Fruit fly (Drosophila melanogaster) whole organism, prepupa: Measurements from ENCODE around the gene Pif1.

Experiments used
- Blimp-1 ChIP-seq: fragments of 200-800 bp; sonication (Bioruptor generic); optimal IDR thresholded peaks from 3 replicates; lab custom pipeline; 2017; ENCODE audit warnings: missing biosample characterization, missing genetic modification characterization, mild to moderate bottlenecking, moderate library complexity, missing genetic modification reagents
- CG10669 ChIP-seq: fragments of 200-800 bp; sonication (Bioruptor generic); optimal IDR thresholded peaks from 3 replicates; lab custom pipeline; 2018; ENCODE audit warnings: missing biosample characterization, mild to moderate bottlenecking, missing genetic modification characterization, moderate library complexity
- CG11902 ChIP-seq: fragments of 200-800 bp; sonication (Bioruptor generic); optimal IDR thresholded peaks from 3 replicates; lab custom pipeline; 2016; ENCODE audit warnings: missing biosample characterization, missing genetic modification characterization
- CG15336 ChIP-seq: fragments of 200-800 bp; sonication (Bioruptor generic); IDR thresholded peaks from 2 replicates; pipeline ENCODE4 v1.3.6; 2022; ENCODE audit warnings: missing biosample characterization, missing genetic modification characterization
- CG1621 ChIP-seq: fragments of 200-800 bp; sonication (Bioruptor generic); optimal IDR thresholded peaks from 3 replicates; lab custom pipeline; 2018; ENCODE audit warnings: missing biosample characterization, mild to moderate bottlenecking, missing genetic modification characterization
- CG16779 ChIP-seq: fragments of 200-800 bp; sonication (Bioruptor generic); optimal IDR thresholded peaks from 3 replicates; lab custom pipeline; 2017; ENCODE audit warnings: missing biosample characterization, mild to moderate bottlenecking, missing genetic modification characterization
- CG3032 ChIP-seq: fragments of 200-800 bp; optimal IDR thresholded peaks from 2 replicates; lab custom pipeline; 2019; ENCODE audit warnings: missing biosample characterization, mild to moderate bottlenecking, missing genetic modification characterization, moderate library complexity
- CG31627 ChIP-seq: fragments of 200-800 bp; sonication (Bioruptor generic); optimal IDR thresholded peaks from 3 replicates; lab custom pipeline; 2016; ENCODE audit warnings: missing biosample characterization, missing genetic modification characterization
- CG32006 ChIP-seq: fragments of 200-800 bp; sonication (Bioruptor generic); optimal IDR thresholded peaks from 3 replicates; lab custom pipeline; 2017; ENCODE audit warnings: missing biosample characterization, mild to moderate bottlenecking, missing genetic modification characterization
- CG34406 ChIP-seq: fragments of 200-800 bp; sonication (Bioruptor generic); optimal IDR thresholded peaks from 3 replicates; lab custom pipeline; 2016; ENCODE audit warnings: missing biosample characterization, missing genetic modification characterization
- CG3919 ChIP-seq: fragments of 200-800 bp; sonication (Bioruptor generic); optimal IDR thresholded peaks from 3 replicates; lab custom pipeline; 2016; ENCODE audit warnings: missing biosample characterization, missing genetic modification characterization
- CG4318 ChIP-seq: fragments of 200-800 bp; sonication (Bioruptor generic); optimal IDR thresholded peaks from 3 replicates; lab custom pipeline; 2017; ENCODE audit warnings: missing biosample characterization, mild to moderate bottlenecking, missing genetic modification characterization
- CG6792 ChIP-seq: fragments of 200-800 bp; sonication (Bioruptor generic); optimal IDR thresholded peaks from 3 replicates; lab custom pipeline; 2016; ENCODE audit warnings: missing biosample characterization, missing genetic modification characterization
- CG6808 ChIP-seq: fragments of 200-800 bp; sonication (Bioruptor generic); optimal IDR thresholded peaks from 3 replicates; lab custom pipeline; 2017; ENCODE audit warnings: missing biosample characterization, missing genetic modification characterization, mild to moderate bottlenecking, moderate library complexity, missing genetic modification reagents
- CG6854 ChIP-seq: fragments of 200-800 bp; sonication (Bioruptor generic); optimal IDR thresholded peaks from 2 replicates; lab custom pipeline; 2017; ENCODE audit warnings: missing biosample characterization, mild to moderate bottlenecking, missing genetic modification characterization
- CG7368 ChIP-seq: fragments of 200-800 bp; sonication (Bioruptor generic); optimal IDR thresholded peaks from 3 replicates; lab custom pipeline; 2016; ENCODE audit warnings: missing biosample characterization, missing genetic modification characterization
- CG8632 ChIP-seq: fragments of 200-800 bp; sonication (Bioruptor generic); optimal IDR thresholded peaks from 3 replicates; lab custom pipeline; 2016; ENCODE audit warnings: missing biosample characterization, missing genetic modification characterization
- Eip78C ChIP-seq: fragments of 200-800 bp; sonication (Bioruptor generic); peaks from one replicate; lab custom pipeline; 2016; ENCODE audit warnings: missing biosample characterization, missing genetic modification characterization
- Eip93F ChIP-seq: fragments of 200-800 bp; sonication (Bioruptor generic); optimal IDR thresholded peaks from 2 replicates; lab custom pipeline; 2016; ENCODE audit warnings: missing biosample characterization, mild to moderate bottlenecking, missing genetic modification characterization
- Ets21C ChIP-seq: fragments of 200-800 bp; sonication (Bioruptor generic); optimal IDR thresholded peaks from 3 replicates; lab custom pipeline; 2016; ENCODE audit warnings: missing biosample characterization, missing genetic modification characterization
- Hr38 ChIP-seq: sonication (Bioruptor generic); optimal IDR thresholded peaks from 2 replicates; lab custom pipeline; 2016; ENCODE audit warnings: missing biosample characterization, missing genetic modification characterization
- Hr4 ChIP-seq: fragments of 200-800 bp; sonication (Bioruptor generic); optimal IDR thresholded peaks from 3 replicates; lab custom pipeline; 2016; ENCODE audit warnings: missing biosample characterization, missing genetic modification characterization
- Lpt ChIP-seq: fragments of 200-800 bp; sonication (Bioruptor generic); optimal IDR thresholded peaks from 3 replicates; lab custom pipeline; 2016; ENCODE audit warnings: missing biosample characterization, missing genetic modification characterization
- OdsH ChIP-seq: fragments of 200-800 bp; sonication (Bioruptor generic); optimal IDR thresholded peaks from 3 replicates; lab custom pipeline; 2016; ENCODE audit warnings: missing biosample characterization, missing genetic modification characterization
- Sox102F ChIP-seq: fragments of 200-800 bp; sonication (Bioruptor generic); optimal IDR thresholded peaks from 2 replicates; lab custom pipeline; 2016; ENCODE audit warnings: missing biosample characterization, mild to moderate bottlenecking, missing genetic modification characterization
- Sox14 ChIP-seq: fragments of 200-800 bp; sonication (Bioruptor generic); optimal IDR thresholded peaks from 3 replicates; lab custom pipeline; 2016; ENCODE audit warnings: missing biosample characterization, missing genetic modification characterization
- achi ChIP-seq: fragments of 200-800 bp; sonication (Bioruptor generic); optimal IDR thresholded peaks from 3 replicates; lab custom pipeline; 2016; ENCODE audit warnings: missing biosample characterization, missing genetic modification characterization
- acj6 ChIP-seq: fragments of 200-800 bp; sonication (Bioruptor generic); optimal IDR thresholded peaks from 3 replicates; lab custom pipeline; 2016; ENCODE audit warnings: missing biosample characterization, missing genetic modification characterization
- cyc ChIP-seq: fragments of 200-800 bp; sonication (Bioruptor generic); optimal IDR thresholded peaks from 3 replicates; lab custom pipeline; 2016; ENCODE audit warnings: missing biosample characterization, missing genetic modification characterization
- dac ChIP-seq: fragments of 200-800 bp; sonication (Bioruptor generic); optimal IDR thresholded peaks from 2 replicates; lab custom pipeline; 2017; ENCODE audit warnings: missing biosample characterization, mild to moderate bottlenecking, missing genetic modification characterization
- dsx ChIP-seq: fragments of 200-800 bp; optimal IDR thresholded peaks from 3 replicates; lab custom pipeline; 2019; ENCODE audit warnings: missing biosample characterization, mild to moderate bottlenecking, missing genetic modification characterization, moderate library complexity; ENCODE audit not compliant: poor library complexity, severe bottlenecking
- eg ChIP-seq: fragments of 200-800 bp; sonication (Bioruptor generic); IDR thresholded peaks from 3 replicates; pipeline ENCODE4 v1.3.6; 2022; ENCODE audit warnings: missing biosample characterization, missing genetic modification characterization
- esn ChIP-seq: fragments of 200-800 bp; sonication (Bioruptor generic); optimal IDR thresholded peaks from 2 replicates; lab custom pipeline; 2016; ENCODE audit warnings: missing biosample characterization, mild to moderate bottlenecking, missing genetic modification characterization, moderate library complexity
- fd85E ChIP-seq: fragments of 200-800 bp; sonication (Bioruptor generic); optimal IDR thresholded peaks from 3 replicates; lab custom pipeline; 2016; ENCODE audit warnings: missing biosample characterization, missing genetic modification characterization
- fkh ChIP-seq: fragments of 200-800 bp; sonication (Bioruptor generic); optimal IDR thresholded peaks from 3 replicates; lab custom pipeline; 2017; ENCODE audit warnings: missing biosample characterization, mild to moderate bottlenecking, missing genetic modification characterization, moderate library complexity
- lz ChIP-seq: fragments of 200-800 bp; sonication (Bioruptor generic); optimal IDR thresholded peaks from 3 replicates; lab custom pipeline; 2016; ENCODE audit warnings: missing biosample characterization, missing genetic modification characterization
- salr ChIP-seq, 2 experiments: fragments of 200-800 bp; sonication (Bioruptor generic); optimal IDR thresholded peaks; 3 replicates each; lab custom pipeline; 2016 to 2018; ENCODE audit warnings: missing biosample characterization in 2 of 2, missing genetic modification characterization in 2 of 2, mild to moderate bottlenecking in 1 of 2
- spab ChIP-seq: fragments of 200-800 bp; sonication (Bioruptor generic); optimal IDR thresholded peaks from 2 replicates; lab custom pipeline; 2017; ENCODE audit warnings: missing biosample characterization, mild to moderate bottlenecking, missing genetic modification characterization, missing genetic modification reagents
- ss ChIP-seq, 2 experiments: fragments of 200-800 bp; sonication (Bioruptor generic); optimal IDR thresholded peaks; 2 replicates in 1 of 2; 3 replicates in 1 of 2; lab custom pipeline; 2017 to 2018; ENCODE audit warnings: mild to moderate bottlenecking in 2 of 2, missing biosample characterization in 2 of 2, missing genetic modification characterization in 2 of 2, moderate library complexity in 1 of 2
- svp ChIP-seq: fragments of 200-800 bp; sonication (Bioruptor generic); peaks from one replicate; lab custom pipeline; 2016; ENCODE audit warnings: missing biosample characterization, missing genetic modification characterization
- topi ChIP-seq: fragments of 200-800 bp; sonication (Bioruptor generic); optimal IDR thresholded peaks from 3 replicates; lab custom pipeline; 2016; ENCODE audit warnings: missing biosample characterization, missing genetic modification characterization
- vri ChIP-seq: fragments of 200-800 bp; sonication (Bioruptor generic); optimal IDR thresholded peaks from 3 replicates; lab custom pipeline; 2016; ENCODE audit warnings: missing biosample characterization, mild to moderate bottlenecking, missing genetic modification characterization

The Pif1 gene

DNA sequence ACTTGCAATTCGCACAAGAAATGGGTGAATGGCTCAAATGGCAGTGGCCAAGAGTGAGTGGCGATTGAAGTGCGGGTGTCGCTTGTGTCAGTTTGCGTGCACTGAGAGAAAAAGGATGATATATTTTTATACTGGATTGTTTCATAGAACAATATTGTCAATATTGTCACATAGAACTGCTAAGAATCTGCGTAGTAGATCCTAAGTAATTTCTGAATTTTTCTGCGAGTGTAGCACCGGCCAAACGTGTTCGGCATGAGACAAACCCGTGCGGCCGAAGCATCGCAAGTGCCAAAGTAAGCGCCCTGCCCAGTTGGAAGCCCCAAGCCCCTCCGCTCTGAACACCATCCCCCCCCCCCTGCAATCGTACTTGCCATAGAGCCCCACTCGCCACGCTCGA, 29.5 kb downstream of the Pif1 start (continued):
- no peak for TF ChIP-seq fkh (GFP tag; lab: Kevin White, UChicago)
- TF ChIP-seq esn (GFP tag; lab: Kevin White, UChicago): peak; percentile 63
- TF ChIP-seq CG3919 (GFP tag; lab: Kevin White, UChicago): peak; percentile 25
- no peak for TF ChIP-seq Blimp-1 (GFP tag; lab: Kevin White, UChicago)
- TF ChIP-seq CG31627 (GFP tag; lab: Kevin White, UChicago): peak; percentile 41
- TF ChIP-seq topi (GFP tag; lab: Kevin White, UChicago): no peak
- TF ChIP-seq CG3032 (tag; lab: Kevin White, UChicago): peak; percentile 53
- TF ChIP-seq CG34406 (GFP tag; lab: Kevin White, UChicago): no peak
- TF ChIP-seq eg: peak; percentile 93
- peak; percentile 49 for TF ChIP-seq achi (GFP tag; lab: Kevin White, UChicago)
- peak; percentile 44 for TF ChIP-seq CG6808 (GFP tag; lab: Kevin White, UChicago)
- no peak for TF ChIP-seq CG11902 (GFP tag; lab: Kevin White, UChicago)
- peak; percentile 81 for TF ChIP-seq acj6 (GFP tag; lab: Kevin White, UChicago)
- TF ChIP-seq Ets21C (GFP tag; lab: Kevin White, UChicago): peak; percentile 30
- peak; percentile 33 for TF ChIP-seq CG4318 (GFP tag; lab: Kevin White, UChicago)
- TF ChIP-seq CG16779: no peak

- TF ChIP-seq CG16779 (no peak), CG15336 (GFP tag; lab: Robert Waterston, UW) (peak; percentile 28; the same call in 1 of the 2 replicates), CG32006 (GFP tag; lab: Kevin White, UChicago) (peak; percentile 19), Eip78C (GFP tag; lab: Kevin White, UChicago) (peak; percentile 13), dsx (GFP tag; lab: Kevin White, UChicago) (no peak), svp (peak; percentile 28)
- TF ChIP-seq, all 60 proteins: peak for 4
Observed at dm6 chr2L:3439502-3439901, 30.3 kb downstream of the Pif1 start.

DNA sequence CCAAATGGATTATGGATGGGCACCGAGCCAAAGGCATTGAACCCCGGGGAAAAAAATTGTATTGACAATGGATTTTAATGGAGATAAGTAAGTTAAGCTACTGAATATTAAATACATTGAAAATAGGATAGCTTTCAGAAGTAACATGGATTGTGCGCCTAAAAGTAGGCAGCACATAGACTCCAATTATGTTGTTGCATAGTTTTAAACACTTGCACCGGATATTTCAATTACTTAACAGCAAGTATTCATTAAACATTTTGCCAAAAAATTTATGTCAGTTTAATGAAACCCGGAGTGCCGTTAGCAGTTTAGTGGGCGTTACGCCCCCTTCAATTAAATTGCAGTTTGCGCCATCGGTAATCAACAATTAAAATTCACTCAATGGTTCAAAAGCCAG, 31.7 kb downstream of the Pif1 start:
- no peak for TF ChIP-seq Ets21C (GFP tag; lab: Kevin White, UChicago)
- TF ChIP-seq achi (GFP tag; lab: Kevin White, UChicago): no peak
- TF ChIP-seq CG7368 (GFP tag; lab: Kevin White, UChicago): no peak
- no peak for TF ChIP-seq CG1621
- TF ChIP-seq CG15336 (GFP tag; lab: Robert Waterston, UW): no peak
- TF ChIP-seq ss (GFP tag; optimal IDR thresholded peaks at IDR 0.05; lab: Kevin White, UChicago): no peak
- TF ChIP-seq Sox14: no peak

- TF ChIP-seq CG6792: peak; percentile 86
- TF ChIP-seq CG3032 (tag; lab: Kevin White, UChicago): peak; percentile 71
- peak; percentile 53 for TF ChIP-seq Eip93F (GFP tag; lab: Kevin White, UChicago)
- no peak for TF ChIP-seq Hr38 (GFP tag; lab: Kevin White, UChicago)
- TF ChIP-seq vri (GFP tag; lab: Kevin White, UChicago): peak; percentile 95
- no peak for TF ChIP-seq CG6854 (GFP tag; lab: Kevin White, UChicago)
- TF ChIP-seq CG8632: peak; percentile 66
- TF ChIP-seq CG10669 (GFP tag; lab: Kevin White, UChicago): peak; percentile 52
- TF ChIP-seq topi (GFP tag; lab: Kevin White, UChicago): peak; percentile 83
- peak; percentile 87 for TF ChIP-seq CG31627 (GFP tag; lab: Kevin White, UChicago)
- TF ChIP-seq CG11902 (GFP tag; lab: Kevin White, UChicago): peak; percentile 15
- peak; percentile 31 for TF ChIP-seq spab (GFP tag; lab: Kevin White, UChicago)
- peak; percentile 81 for TF ChIP-seq CG32006 (GFP tag; lab: Kevin White, UChicago)
- peak; percentile 75 for TF ChIP-seq cyc
- TF ChIP-seq fd85E (GFP tag; lab: Kevin White, UChicago): peak; percentile 11
- peak; percentile 57 for TF ChIP-seq CG4318 (GFP tag; lab: Kevin White, UChicago)
- peak; percentile 66 for TF ChIP-seq Blimp-1 (GFP tag; lab: Kevin White, UChicago)
- TF ChIP-seq svp: peak; percentile 86
- TF ChIP-seq dsx (GFP tag; lab: Kevin White, UChicago): peak; percentile 71
- TF ChIP-seq salr (GFP tag; optimal IDR thresholded peaks at IDR 0.05; lab: Kevin White, UChicago): peak; percentile 59 to 81
- peak; percentile 96 for TF ChIP-seq esn (GFP tag; lab: Kevin White, UChicago)
- TF ChIP-seq Ets21C (GFP tag; lab: Kevin White, UChicago): peak; percentile 89
- peak; percentile 88 for TF ChIP-seq Hr4 (GFP tag; lab: Kevin White, UChicago)
- TF ChIP-seq CG1621: peak; percentile 76
- peak; percentile 83 for TF ChIP-seq achi (GFP tag; lab: Kevin White, UChicago)
- peak; percentile 84 for TF ChIP-seq dac
- peak; percentile 95 for TF ChIP-seq Sox102F
- TF ChIP-seq CG6808 (GFP tag; lab: Kevin White, UChicago): peak; percentile 53
- peak; percentile 93 for TF ChIP-seq OdsH (GFP tag; lab: Kevin White, UChicago)
- TF ChIP-seq CG15336 (GFP tag; lab: Robert Waterston, UW): peak; percentile 94
- peak; percentile 84 for TF ChIP-seq lz (GFP tag; lab: Kevin White, UChicago)
- TF ChIP-seq CG16779: peak; percentile 34
- peak; percentile 70 for TF ChIP-seq Lpt (GFP tag; lab: Kevin White, UChicago)
Observed at dm6 chr2L:3437068-3437467, 32.7 kb downstream of the Pif1 start.
